Fruit fly (Drosophila melanogaster) whole organism, embryonic: ENCODE measurements around the gene IntS14.

Source experiments
- Aef1 ChIP-seq: fragments of 200-800 bp; sonication (Bioruptor generic); IDR thresholded peaks from 3 replicates; pipeline ENCODE4 v1.3.6; 2022; ENCODE audit warnings: missing biosample characterization, missing genetic modification characterization
- Atf-2 ChIP-seq: fragments of 200-800 bp; sonication (Bioruptor generic); optimal IDR thresholded peaks from 2 replicates; lab custom pipeline; 2016; ENCODE audit warnings: missing biosample characterization, missing genetic modification characterization
- Blimp-1 ChIP-seq: fragments of 200-800 bp; sonication (Bioruptor generic); optimal IDR thresholded peaks from 3 replicates; lab custom pipeline; 2018; ENCODE audit warnings: missing biosample characterization, missing genetic modification characterization, mild to moderate bottlenecking, moderate library complexity, missing genetic modification reagents
- CG13424 ChIP-seq: fragments of 200-800 bp; sonication (Bioruptor generic); optimal IDR thresholded peaks from 2 replicates; lab custom pipeline; 2019; ENCODE audit warnings: missing biosample characterization, mild to moderate bottlenecking, missing genetic modification characterization, moderate library complexity
- CG13624 ChIP-seq: fragments of 200-800 bp; sonication (Bioruptor generic); optimal IDR thresholded peaks from 2 replicates; lab custom pipeline; 2016; ENCODE audit warnings: missing biosample characterization, missing genetic modification characterization
- CG17186 ChIP-seq: fragments of 200-800 bp; sonication (Bioruptor generic); optimal IDR thresholded peaks from 3 replicates; lab custom pipeline; 2017; ENCODE audit warnings: missing biosample characterization, missing genetic modification reagents, missing genetic modification characterization
- CG17568 ChIP-seq: fragments of 200-800 bp; sonication (Bioruptor generic); optimal IDR thresholded peaks from 2 replicates; lab custom pipeline; 2018; ENCODE audit warnings: missing biosample characterization, mild to moderate bottlenecking, missing genetic modification characterization, moderate library complexity
- CG17612 ChIP-seq: fragments of 200-800 bp; sonication (Bioruptor generic); IDR thresholded peaks from 2 replicates; pipeline ENCODE4 v1.3.6; 2022; ENCODE audit warnings: missing biosample characterization, missing genetic modification characterization
- CG17829 ChIP-seq: fragments of 200-800 bp; optimal IDR thresholded peaks from 2 replicates; lab custom pipeline; 2019; ENCODE audit warnings: missing biosample characterization, mild to moderate bottlenecking, missing genetic modification characterization, moderate library complexity
- CG18262 ChIP-seq: fragments of 200-800 bp; optimal IDR thresholded peaks from 3 replicates; lab custom pipeline; 2019; ENCODE audit warnings: missing biosample characterization, mild to moderate bottlenecking, missing genetic modification characterization, moderate library complexity
- CG2199 ChIP-seq: fragments of 200-800 bp; sonication (Bioruptor generic); IDR thresholded peaks from 3 replicates; pipeline ENCODE4 v1.3.6; 2022; ENCODE audit warnings: missing biosample characterization, missing genetic modification characterization
- CG30431 ChIP-seq: fragments of 200-800 bp; sonication (Bioruptor generic); optimal IDR thresholded peaks from 2 replicates; lab custom pipeline; 2017; ENCODE audit warnings: missing biosample characterization, missing genetic modification characterization
- CG3281 ChIP-seq: fragments of 200-800 bp; sonication (Bioruptor generic); optimal IDR thresholded peaks from 3 replicates; lab custom pipeline; 2017; ENCODE audit warnings: missing biosample characterization, mild to moderate bottlenecking, missing genetic modification characterization
- CG3407 ChIP-seq: fragments of 200-800 bp; sonication (Bioruptor generic); optimal IDR thresholded peaks from 2 replicates; lab custom pipeline; 2018; ENCODE audit warnings: missing biosample characterization, mild to moderate bottlenecking, missing genetic modification characterization
- CG34422 ChIP-seq: fragments of 200-800 bp; sonication (Bioruptor generic); IDR thresholded peaks from 3 replicates; pipeline ENCODE4 v1.3.6; 2022; ENCODE audit warnings: missing biosample characterization, missing genetic modification characterization
- CG3726 ChIP-seq: fragments of 200-800 bp; sonication (Bioruptor generic); IDR thresholded peaks from 3 replicates; pipeline ENCODE4, ENCODE4 v1.3.6; 2022; ENCODE audit warnings: missing biosample characterization, missing genetic modification characterization
- CG4360 ChIP-seq: fragments of 200-800 bp; sonication (Bioruptor generic); IDR thresholded peaks from 2 replicates; pipeline ENCODE4 v1.3.6; 2022; ENCODE audit warnings: missing biosample characterization, missing genetic modification characterization
- CG7372 ChIP-seq: fragments of 200-800 bp; sonication (Bioruptor generic); IDR thresholded peaks from 2 replicates; pipeline ENCODE4 v1.3.6; 2022; ENCODE audit warnings: missing biosample characterization, missing genetic modification characterization
- CG7786 ChIP-seq: fragments of 200-800 bp; sonication (Bioruptor generic); optimal IDR thresholded peaks from 2 replicates; lab custom pipeline; 2016; ENCODE audit warnings: missing biosample characterization, missing genetic modification characterization
- Dll ChIP-seq: fragments of 200-800 bp; sonication (Bioruptor generic); IDR thresholded peaks from 4 replicates; pipeline ENCODE4 v1.3.6; 2022; ENCODE audit warnings: missing biosample characterization, missing genetic modification characterization; ENCODE audit not compliant: partially characterized antibody
- Drgx ChIP-seq: fragments of 200-800 bp; sonication (Bioruptor generic); IDR thresholded peaks from 2 replicates; pipeline ENCODE4 v1.3.6; 2022; ENCODE audit warnings: missing biosample characterization, missing genetic modification characterization
- Nf-YB ChIP-seq: fragments of 200-800 bp; sonication (Bioruptor generic); optimal IDR thresholded peaks from 3 replicates; lab custom pipeline; 2019; ENCODE audit warnings: missing biosample characterization, mild to moderate bottlenecking, missing genetic modification characterization, moderate library complexity
- Scr ChIP-seq: fragments of 200-800 bp; sonication (Bioruptor generic); IDR thresholded peaks from 2 replicates; pipeline ENCODE4 v1.3.6; 2022; ENCODE audit warnings: missing biosample characterization, missing genetic modification characterization; ENCODE audit not compliant: partially characterized antibody
- Spps ChIP-seq: fragments of 200-800 bp; sonication (Bioruptor generic); optimal IDR thresholded peaks from 2 replicates; lab custom pipeline; 2018; ENCODE audit warnings: missing biosample characterization, mild to moderate bottlenecking, missing genetic modification characterization
- Stat92E ChIP-seq, 3 experiments: fragments of >200 bp in 2 of 3; fragments of 200-800 bp in 1 of 3; sonication (Bioruptor generic) in 1 of 3; optimal IDR thresholded peaks; 2 replicates each; lab custom pipeline; 2017 to 2019; ENCODE audit warnings: missing biosample characterization in 3 of 3, missing genetic modification characterization in 3 of 3, mild to moderate bottlenecking in 1 of 3, moderate library complexity in 1 of 3
- bsh ChIP-seq, 2 experiments: fragments of 200-800 bp; sonication (Bioruptor generic); optimal IDR thresholded peaks; 2 replicates each; lab custom pipeline; 2017 to 2018; ENCODE audit warnings: mild to moderate bottlenecking in 2 of 2, missing biosample characterization in 2 of 2, missing genetic modification characterization in 2 of 2, moderate library complexity in 1 of 2
- dmrt11E ChIP-seq: fragments of 200-800 bp; sonication (Bioruptor generic); optimal IDR thresholded peaks from 3 replicates; lab custom pipeline; 2018; ENCODE audit warnings: missing biosample characterization, mild to moderate bottlenecking, missing genetic modification characterization, moderate library complexity
- dmrt99B ChIP-seq: fragments of 200-800 bp; sonication (Bioruptor generic); optimal IDR thresholded peaks from 2 replicates; lab custom pipeline; 2018; ENCODE audit warnings: missing biosample characterization, mild to moderate bottlenecking, missing genetic modification characterization, moderate library complexity
- ems ChIP-seq: fragments of 200-800 bp; sonication (Bioruptor generic); optimal IDR thresholded peaks from 3 replicates; lab custom pipeline; 2016; ENCODE audit warnings: missing biosample characterization, missing genetic modification characterization
- gce ChIP-seq: fragments of 200-800 bp; sonication (Bioruptor generic); IDR thresholded peaks from 3 replicates; pipeline ENCODE4 v1.3.6; 2022; ENCODE audit warnings: missing biosample characterization, missing genetic modification characterization
- gcm ChIP-seq: fragments of 200-800 bp; sonication (Bioruptor generic); optimal IDR thresholded peaks from 2 replicates; lab custom pipeline; 2019; ENCODE audit warnings: missing biosample characterization, mild to moderate bottlenecking, missing genetic modification characterization, moderate library complexity
- gt ChIP-seq: fragments of 200-800 bp; sonication (Bioruptor generic); IDR thresholded peaks from 2 replicates; pipeline ENCODE4 v1.3.6; 2022; ENCODE audit warnings: missing biosample characterization, missing genetic modification characterization
- hbn ChIP-seq: fragments of 200-800 bp; sonication (Bioruptor generic); IDR thresholded peaks from 2 replicates; pipeline ENCODE4 v1.3.6; 2022; ENCODE audit warnings: missing biosample characterization, missing genetic modification characterization; ENCODE audit not compliant: partially characterized antibody
- her ChIP-seq: fragments of 200-800 bp; sonication (Bioruptor generic); optimal IDR thresholded peaks from 2 replicates; lab custom pipeline; 2016; ENCODE audit warnings: missing biosample characterization, missing genetic modification characterization
- ken ChIP-seq: fragments of 200-800 bp; sonication (Bioruptor generic); IDR thresholded peaks from 3 replicates; pipeline ENCODE4 v1.3.6; 2022; ENCODE audit warnings: missing biosample characterization, missing genetic modification characterization
- mld ChIP-seq: fragments of 200-800 bp; sonication (Bioruptor generic); IDR thresholded peaks from 3 replicates; pipeline ENCODE4 v1.3.6; 2022; ENCODE audit warnings: missing biosample characterization, missing genetic modification characterization; ENCODE audit not compliant: partially characterized antibody
- nmo ChIP-seq: fragments of 200-800 bp; sonication (Bioruptor generic); optimal IDR thresholded peaks from 2 replicates; lab custom pipeline; 2018; ENCODE audit warnings: missing biosample characterization, mild to moderate bottlenecking, missing genetic modification characterization, moderate library complexity
- onecut ChIP-seq: fragments of 200-800 bp; sonication (Bioruptor generic); IDR thresholded peaks from 2 replicates; pipeline ENCODE4 v1.3.6; 2022; ENCODE audit warnings: missing biosample characterization, missing genetic modification characterization
- pita ChIP-seq: fragments of 200-800 bp; sonication (Bioruptor generic); optimal IDR thresholded peaks from 2 replicates; lab custom pipeline; 2017; ENCODE audit warnings: missing biosample characterization, mild to moderate bottlenecking, missing genetic modification characterization
- pnt ChIP-seq: fragments of 200-800 bp; sonication (Bioruptor generic); optimal IDR thresholded peaks from 3 replicates; lab custom pipeline; 2016; ENCODE audit warnings: missing biosample characterization, missing genetic modification characterization
- psq ChIP-seq: fragments of 200-800 bp; sonication (Bioruptor generic); optimal IDR thresholded peaks from 2 replicates; lab custom pipeline; 2017; ENCODE audit warnings: missing biosample characterization, missing genetic modification characterization
- pum ChIP-seq: fragments of 200-800 bp; sonication (Bioruptor generic); optimal IDR thresholded peaks from 2 replicates; lab custom pipeline; 2016; ENCODE audit warnings: missing biosample characterization, missing genetic modification characterization
- scrt ChIP-seq: fragments of 200-800 bp; sonication (Bioruptor generic); optimal IDR thresholded peaks from 2 replicates; lab custom pipeline; 2018; ENCODE audit warnings: missing biosample characterization, mild to moderate bottlenecking, missing genetic modification characterization, moderate library complexity
- tap ChIP-seq: fragments of 200-800 bp; optimal IDR thresholded peaks from 3 replicates; lab custom pipeline; 2019; ENCODE audit warnings: missing biosample characterization, mild to moderate bottlenecking, missing genetic modification characterization, moderate library complexity
- twi ChIP-seq: fragments of 200-800 bp; optimal IDR thresholded peaks from 2 replicates; lab custom pipeline; 2019; ENCODE audit warnings: missing biosample characterization, mild to moderate bottlenecking, missing genetic modification characterization, moderate library complexity
- unc-4 ChIP-seq: fragments of 200-800 bp; sonication (Bioruptor generic); IDR thresholded peaks from 2 replicates; pipeline ENCODE4 v1.3.6; 2022; ENCODE audit warnings: missing biosample characterization, missing genetic modification characterization; ENCODE audit not compliant: partially characterized antibody
- zf30C ChIP-seq: fragments of 200-800 bp; sonication (Bioruptor generic); optimal IDR thresholded peaks from 3 replicates; lab custom pipeline; 2018; ENCODE audit warnings: missing biosample characterization, mild to moderate bottlenecking, missing genetic modification characterization

The IntS14 gene

DNA sequence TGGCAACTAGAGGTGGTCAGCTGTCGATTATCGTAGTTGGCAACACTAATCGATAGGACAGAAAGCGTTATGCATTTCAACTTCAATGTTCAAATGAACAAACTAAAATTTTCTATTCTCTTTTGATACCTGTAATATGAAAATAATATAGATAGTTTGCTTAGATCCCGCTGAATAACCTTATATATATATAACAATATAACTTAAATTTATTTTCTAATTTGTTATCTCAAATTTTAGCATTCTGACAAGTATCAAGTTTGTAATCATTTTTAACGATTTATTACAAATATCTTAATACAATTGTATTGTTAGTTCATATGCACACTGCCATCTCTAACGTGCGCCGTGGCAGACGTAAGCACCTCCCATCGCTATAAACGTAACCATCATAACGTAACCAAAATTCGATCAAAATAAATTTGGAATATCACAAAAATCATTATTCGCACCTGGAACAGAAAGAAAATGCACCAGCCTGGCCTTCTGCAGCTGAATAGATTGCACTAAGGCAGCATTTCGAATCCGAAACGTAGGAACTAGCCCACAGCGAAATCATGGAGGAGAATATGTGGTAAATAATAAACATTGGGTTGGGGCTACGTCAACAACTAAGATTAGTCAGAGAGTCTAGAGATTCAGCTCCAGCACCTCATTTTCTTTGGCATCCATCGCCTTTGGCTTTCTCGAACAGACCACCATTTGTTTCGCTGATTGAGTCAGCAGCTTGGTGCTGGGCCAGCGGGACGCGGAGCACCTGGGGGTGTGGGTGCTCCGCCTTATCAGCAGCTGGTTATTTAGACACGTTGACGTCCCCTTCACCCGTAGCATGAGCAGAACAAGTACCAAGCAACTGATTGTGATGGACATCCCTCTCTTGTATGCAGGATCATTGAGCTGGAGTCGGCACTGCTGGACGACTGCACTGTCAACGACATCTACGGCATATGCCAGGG lies 35.0 kb upstream of the IntS14 start, which contains the start of the genes Pino and TBC1D23:
Pino (minus strand) TSS at position 22 of the 956 bp plus-strand sequence.
TBC1D23 (plus strand) TSS at position 385 of the 956 bp plus-strand sequence.
- TF ChIP-seq Blimp-1 (peak; percentile 53), hbn (peak; percentile 48), CG17829 (peak; percentile 78), psq (peak; percentile 45), CG17186 (peak; percentile 69), Atf-2 (GFP tag; lab: Kevin White, UChicago) (no peak), ken (GFP tag; lab: Robert Waterston, UW) (peak; percentile 72; the same call in 1 of the 3 replicates), CG30431 (peak; percentile 48), CG3407 (peak; percentile 2), twi (peak; percentile 49), CG18262 (peak; percentile 74), Scr (GFP tag; lab: Robert Waterston, UW) (peak; percentile 80), zf30C (no peak), CG34422 (GFP tag; lab: Robert Waterston, UW) (peak; percentile 37; the same call in 2 of the 3 replicates), CG4360 (no peak), CG13624 (GFP tag; lab: Kevin White, UChicago) (peak; percentile 51), scrt (GFP tag; lab: Kevin White, UChicago) (peak; percentile 48), unc-4 (GFP tag; lab: Robert Waterston, UW) (peak; percentile 67), mld (GFP tag; lab: Robert Waterston, UW) (no peak), CG17568 (GFP tag; lab: Kevin White, UChicago) (no peak), CG2199 (no peak), gt (GFP tag; lab: Robert Waterston, UW) (no peak), CG7786 (peak; percentile 24), CG13424 (tag; lab: Kevin White, UChicago) (peak; percentile 84), Stat92E (GFP tag; optimal IDR thresholded peaks at IDR 0.05; lab: Kevin White, UChicago) (no peak), her (GFP tag; lab: Kevin White, UChicago) (no peak), tap (tag; lab: Kevin White, UChicago) (peak; percentile 33), dmrt99B (tag; lab: Kevin White, UChicago) (peak; percentile 65), pnt (peak; percentile 25), onecut (GFP tag; lab: Robert Waterston, UW) (peak; percentile 33; the same call in 1 of the 2 replicates), bsh (GFP tag; optimal IDR thresholded peaks at IDR 0.05; lab: Kevin White, UChicago) (peak in 1 of 2 experiments; percentile 65), Spps (tag; lab: Kevin White, UChicago) (no peak), CG3726 (GFP tag; lab: Robert Waterston, UW) (no peak), ems (GFP tag; lab: Kevin White, UChicago) (peak; percentile 21), gce (no peak), CG7372 (GFP tag; lab: Robert Waterston, UW) (peak; percentile 61; the same call in 1 of the 2 replicates), pita (GFP tag; lab: Kevin White, UChicago) (no peak), CG3281 (GFP tag; lab: Kevin White, UChicago) (peak; percentile 67), Dll (GFP tag; lab: Robert Waterston, UW) (peak; percentile 84), Nf-YB (GFP tag; lab: Kevin White, UChicago) (peak; percentile 41), CG17612 (GFP tag; lab: Robert Waterston, UW) (no peak), dmrt11E (tag; lab: Kevin White, UChicago) (peak; percentile 74), gcm (GFP tag; lab: Kevin White, UChicago) (peak; percentile 37), pum (peak; percentile 9), Drgx (GFP tag; lab: Robert Waterston, UW) (0 out of 2 replicates have a peak, but pooled peaks have one; percentile 21), Aef1 (peak; percentile 71), nmo (GFP tag; lab: Kevin White, UChicago) (peak; percentile 89)
